Worm (Caenorhabditis elegans) whole organism, L3 larva: ENCODE data around the gene hal-3.

Source experiments
- R02D3.7 ChIP-seq: fragments of 150-350 bp; optimal IDR thresholded peaks from 2 replicates; lab custom pipeline; 2014; ENCODE audit warnings: missing biosample characterization, missing genetic modification characterization
- ZK546.5 ChIP-seq: sonication (generic microtip); optimal IDR thresholded peaks from 2 replicates; lab custom pipeline; 2017; ENCODE audit warnings: missing biosample characterization, missing genetic modification characterization
- aly-2 ChIP-seq: fragments of 150-350 bp; optimal IDR thresholded peaks from 2 replicates; lab custom pipeline; 2014; ENCODE audit warnings: missing biosample characterization, missing genetic modification characterization
- ama-1 ChIP-seq: fragments of 150-350 bp; optimal IDR thresholded peaks from 2 replicates; lab custom pipeline; 2018
- ceh-16 ChIP-seq: sonication (generic microtip); optimal IDR thresholded peaks from 2 replicates; lab custom pipeline; 2017; ENCODE audit warnings: missing biosample characterization, missing genetic modification characterization
- ceh-28 ChIP-seq: fragments of 150-350 bp; optimal IDR thresholded peaks from 2 replicates; lab custom pipeline; 2014; ENCODE audit warnings: missing biosample characterization, missing genetic modification reagents, missing genetic modification characterization
- ceh-82 ChIP-seq: fragments of 150-350 bp; optimal IDR thresholded peaks from 2 replicates; lab custom pipeline; 2014; ENCODE audit warnings: missing biosample characterization, missing genetic modification characterization
- ceh-9 ChIP-seq: sonication (generic microtip); optimal IDR thresholded peaks from 2 replicates; lab custom pipeline; 2018; ENCODE audit warnings: missing biosample characterization, missing genetic modification characterization
- daf-12 ChIP-seq: fragments of 150-350 bp; optimal IDR thresholded peaks from 2 replicates; lab custom pipeline; 2014; ENCODE audit warnings: missing biosample characterization, missing genetic modification reagents, missing genetic modification characterization
- egl-27 ChIP-seq: sonication (generic microtip); optimal IDR thresholded peaks from 4 replicates; lab custom pipeline; 2017; ENCODE audit warnings: missing biosample characterization, missing genetic modification reagents, missing genetic modification characterization
- egl-5 ChIP-seq: fragments of 150-350 bp; optimal IDR thresholded peaks from 2 replicates; lab custom pipeline; 2017; ENCODE audit warnings: missing biosample characterization, missing genetic modification reagents, missing genetic modification characterization, inconsistent platforms
- elt-1 ChIP-seq: fragments of 150-350 bp; optimal IDR thresholded peaks from 2 replicates; lab custom pipeline; 2014; ENCODE audit warnings: missing biosample characterization, missing genetic modification characterization
- elt-2 ChIP-seq: sonication (generic microtip); optimal IDR thresholded peaks from 2 replicates; lab custom pipeline; 2016; ENCODE audit warnings: missing genetic modification reagents, mild to moderate bottlenecking, missing genetic modification characterization, missing compliant biosample characterization
- elt-3 ChIP-seq, 3 experiments: fragments of 150-350 bp in 1 of 3; sonication (generic microtip) in 2 of 3; optimal IDR thresholded peaks; 2 replicates in 2 of 3; 4 replicates in 1 of 3; lab custom pipeline; 2014 to 2017; ENCODE audit warnings: missing biosample characterization in 3 of 3, missing genetic modification characterization in 3 of 3
- eor-1 ChIP-seq, 2 experiments: fragments of 150-350 bp; optimal IDR thresholded peaks; 2 replicates each; lab custom pipeline; 2014 to 2018; ENCODE audit warnings: missing biosample characterization in 2 of 2, missing genetic modification characterization in 2 of 2
- fkh-10 ChIP-seq: sonication (generic microtip); optimal IDR thresholded peaks from 2 replicates; lab custom pipeline; 2017; ENCODE audit warnings: missing biosample characterization, missing genetic modification reagents, missing genetic modification characterization
- fkh-2 ChIP-seq: fragments of 150-350 bp; optimal IDR thresholded peaks from 2 replicates; lab custom pipeline; 2014; ENCODE audit warnings: missing biosample characterization, missing genetic modification reagents, missing genetic modification characterization
- fos-1 ChIP-seq: fragments of 150-350 bp; optimal IDR thresholded peaks from 2 replicates; lab custom pipeline; 2014; ENCODE audit warnings: missing biosample characterization, missing genetic modification characterization
- hmg-11 ChIP-seq: sonication (generic microtip); optimal IDR thresholded peaks from 2 replicates; lab custom pipeline; 2016; ENCODE audit warnings: missing genetic modification characterization, missing compliant biosample characterization
- jun-1 ChIP-seq: fragments of 150-350 bp; optimal IDR thresholded peaks from 2 replicates; lab custom pipeline; 2014; ENCODE audit warnings: missing biosample characterization, missing genetic modification reagents, missing genetic modification characterization
- lin-15B ChIP-seq: fragments of 150-350 bp; optimal IDR thresholded peaks from 2 replicates; lab custom pipeline; 2014; ENCODE audit warnings: missing biosample characterization, missing genetic modification characterization
- lin-39 ChIP-seq: fragments of 150-350 bp; optimal IDR thresholded peaks from 2 replicates; lab custom pipeline; 2018; ENCODE audit warnings: missing biosample characterization, missing genetic modification reagents, missing genetic modification characterization
- lsy-12 ChIP-seq: sonication (generic microtip); optimal IDR thresholded peaks from 2 replicates; lab custom pipeline; 2016; ENCODE audit warnings: mild to moderate bottlenecking, missing genetic modification characterization, missing compliant biosample characterization
- mdl-1 ChIP-seq: fragments of 150-350 bp; optimal IDR thresholded peaks from 2 replicates; lab custom pipeline; 2014; ENCODE audit warnings: missing biosample characterization, missing genetic modification characterization
- mml-1 ChIP-seq: fragments of 150-350 bp; sonication (generic microtip); optimal IDR thresholded peaks from 3 replicates; lab custom pipeline; 2014; ENCODE audit warnings: missing biosample characterization, missing genetic modification characterization
- nfya-1 ChIP-seq: sonication (generic microtip); optimal IDR thresholded peaks from 2 replicates; lab custom pipeline; 2017; ENCODE audit warnings: missing genetic modification characterization, mild to moderate bottlenecking, missing compliant biosample characterization, antibody characterized with exemption, moderate library complexity; ENCODE audit not compliant: insufficient read depth
- nhr-11 ChIP-seq: fragments of 150-350 bp; optimal IDR thresholded peaks from 2 replicates; lab custom pipeline; 2014; ENCODE audit warnings: missing biosample characterization, missing genetic modification characterization
- nhr-12 ChIP-seq: fragments of 150-350 bp; optimal IDR thresholded peaks from 2 replicates; lab custom pipeline; 2014; ENCODE audit warnings: missing biosample characterization, missing genetic modification characterization
- nhr-23 ChIP-seq: fragments of 150-350 bp; optimal IDR thresholded peaks from 2 replicates; lab custom pipeline; 2014; ENCODE audit warnings: missing biosample characterization, missing genetic modification reagents, missing genetic modification characterization
- nhr-237 ChIP-seq: fragments of 150-350 bp; optimal IDR thresholded peaks from 2 replicates; lab custom pipeline; 2014; ENCODE audit warnings: missing biosample characterization, missing genetic modification characterization
- nhr-25 ChIP-seq: sonication (generic microtip); optimal IDR thresholded peaks from 2 replicates; lab custom pipeline; 2017; ENCODE audit warnings: missing biosample characterization, missing genetic modification characterization
- nhr-28 ChIP-seq: fragments of 150-350 bp; optimal IDR thresholded peaks from 2 replicates; lab custom pipeline; 2014; ENCODE audit warnings: missing biosample characterization, missing genetic modification characterization
- nhr-43 ChIP-seq: sonication (generic microtip); optimal IDR thresholded peaks from 2 replicates; lab custom pipeline; 2016; ENCODE audit warnings: mild to moderate bottlenecking, missing genetic modification characterization, missing compliant biosample characterization; ENCODE audit not compliant: poor library complexity, severe bottlenecking
- nhr-67 ChIP-seq: fragments of 150-350 bp; optimal IDR thresholded peaks from 2 replicates; lab custom pipeline; 2014; ENCODE audit warnings: missing biosample characterization, missing genetic modification characterization
- nhr-76 ChIP-seq: fragments of 150-350 bp; sonication (generic microtip); optimal IDR thresholded peaks from 5 replicates; lab custom pipeline; 2014; ENCODE audit warnings: missing biosample characterization, missing genetic modification characterization
- nhr-77 ChIP-seq: fragments of 150-350 bp; optimal IDR thresholded peaks from 2 replicates; lab custom pipeline; 2014; ENCODE audit warnings: missing biosample characterization, missing genetic modification characterization
- pha-4 ChIP-seq: fragments of 150-350 bp; optimal IDR thresholded peaks from 2 replicates; lab custom pipeline; 2014; ENCODE audit warnings: missing biosample characterization, missing genetic modification reagents, missing genetic modification characterization
- pqm-1 ChIP-seq: fragments of 150-350 bp; optimal IDR thresholded peaks from 2 replicates; lab custom pipeline; 2017; ENCODE audit warnings: missing biosample characterization, missing genetic modification characterization, inconsistent platforms
- sea-2 ChIP-seq: fragments of 150-350 bp; sonication (generic microtip); optimal IDR thresholded peaks from 4 replicates; lab custom pipeline; 2014; ENCODE audit warnings: missing biosample characterization, missing genetic modification reagents, missing genetic modification characterization
- skn-1 ChIP-seq: fragments of 150-350 bp; optimal IDR thresholded peaks from 2 replicates; lab custom pipeline; 2014; ENCODE audit warnings: missing biosample characterization, missing genetic modification characterization
- snpc-4 ChIP-seq: fragments of 150-350 bp; optimal IDR thresholded peaks from 2 replicates; lab custom pipeline; 2014; ENCODE audit warnings: missing biosample characterization, missing genetic modification characterization
- tbx-2 ChIP-seq: sonication (generic microtip); optimal IDR thresholded peaks from 2 replicates; lab custom pipeline; 2016; ENCODE audit warnings: mild to moderate bottlenecking, missing genetic modification characterization, missing compliant biosample characterization
- unc-39 ChIP-seq: sonication (generic microtip); optimal IDR thresholded peaks from 4 replicates; lab custom pipeline; 2017; ENCODE audit warnings: missing biosample characterization, missing genetic modification characterization
- unc-62 ChIP-seq: fragments of 150-350 bp; sonication (generic microtip); optimal IDR thresholded peaks from 4 replicates; lab custom pipeline; 2014; ENCODE audit warnings: missing biosample characterization, missing genetic modification reagents, missing genetic modification characterization
- zag-1 ChIP-seq: fragments of 150-350 bp; optimal IDR thresholded peaks from 2 replicates; lab custom pipeline; 2014; ENCODE audit warnings: missing biosample characterization, missing genetic modification characterization
- ztf-11 ChIP-seq: fragments of 150-350 bp; optimal IDR thresholded peaks from 2 replicates; lab custom pipeline; 2014; ENCODE audit warnings: missing biosample characterization, missing genetic modification characterization
- ztf-4 ChIP-seq: fragments of 150-350 bp; optimal IDR thresholded peaks from 2 replicates; lab custom pipeline; 2014; ENCODE audit warnings: missing biosample characterization, missing genetic modification characterization

hal-3 gene

ce11 chrII:9619995-9620535, 3.1 kb upstream of the hal-3 start:
- TF ChIP-seq elt-2 (peak; percentile 68), lin-15B (tag; lab: Kevin White, UChicago) (no peak), ama-1 (peak; percentile 81), nhr-67 (tag; lab: Kevin White, UChicago) (no peak), nhr-23 (tag; lab: Kevin White, UChicago) (peak; percentile 10), nfya-1 (tag; lab: Kevin White, UChicago) (peak; percentile 43), elt-3 (tag; optimal IDR thresholded peaks at IDR 0.05; lab: Kevin White, UChicago) (peak in 1 of 3 experiments; percentile 43)

DNA sequence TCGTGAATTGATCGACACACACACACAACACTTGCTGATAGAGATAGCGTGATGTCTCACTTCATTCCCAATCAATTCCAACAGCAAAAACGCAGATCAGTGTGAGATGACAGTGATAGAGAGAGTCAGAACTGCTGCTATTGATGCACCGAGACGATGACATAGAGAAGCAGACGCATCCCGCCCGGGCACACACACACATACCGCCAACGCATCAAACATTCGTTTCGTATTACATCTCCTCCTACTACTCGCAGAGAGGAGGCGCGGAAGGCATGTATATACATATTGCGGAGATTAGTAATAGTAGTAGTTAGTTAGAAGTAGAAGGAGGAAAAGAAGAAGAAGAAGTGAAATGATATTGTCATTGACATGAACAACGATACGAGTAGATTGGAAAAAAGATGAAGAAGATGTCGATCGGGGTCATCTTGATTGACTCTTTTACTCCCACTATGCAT, 2.5 kb upstream of the hal-3 start:
- no peak for TF ChIP-seq unc-62 (GFP tag; lab: Kevin White, UChicago)
- TF ChIP-seq nhr-23 (tag; lab: Kevin White, UChicago) = peak; percentile 70
- TF ChIP-seq ama-1 = peak; percentile 92
- no peak for TF ChIP-seq daf-12 (tag; lab: Kevin White, UChicago)
- TF ChIP-seq nhr-67 (tag; lab: Kevin White, UChicago) = no peak
- no peak for TF ChIP-seq eor-1 (tag; optimal IDR thresholded peaks at IDR 0.05; lab: Kevin White, UChicago)
- TF ChIP-seq elt-3 (tag; optimal IDR thresholded peaks at IDR 0.05; lab: Kevin White, UChicago) = peak in 2 of 3 experiments; percentile 34 to 92
- no peak for TF ChIP-seq ztf-4
- no peak for TF ChIP-seq fkh-10 (GFP tag; lab: Kevin White, UChicago)
- no peak for TF ChIP-seq nhr-28 (tag; lab: Kevin White, UChicago)
- TF ChIP-seq nhr-237 (tag; lab: Kevin White, UChicago) = no peak
- TF ChIP-seq nhr-77 (tag; lab: Kevin White, UChicago) = peak; percentile 20
- no peak for TF ChIP-seq egl-27
- no peak for TF ChIP-seq nhr-76 (tag; lab: Kevin White, UChicago)
- TF ChIP-seq pqm-1 (tag; lab: Kevin White, UChicago) = peak; percentile 44
- TF ChIP-seq ceh-9 (tag; lab: Kevin White, UChicago) = no peak
- TF ChIP-seq ceh-28 (tag; lab: Kevin White, UChicago) = peak; percentile 74
- TF ChIP-seq ZK546.5 (tag; lab: Kevin White, UChicago) = no peak
- TF ChIP-seq egl-5 = no peak
- TF ChIP-seq nhr-25 (tag; lab: Kevin White, UChicago) = peak; percentile 76
- TF ChIP-seq nhr-12 (tag; lab: Kevin White, UChicago) = no peak
- TF ChIP-seq nfya-1 (tag; lab: Kevin White, UChicago) = peak; percentile 40
- TF ChIP-seq ceh-82 (tag; lab: Kevin White, UChicago) = peak; percentile 40
- no peak for TF ChIP-seq ceh-16 (tag; lab: Kevin White, UChicago)
- TF ChIP-seq sea-2 (GFP tag; lab: Kevin White, UChicago) = no peak
- TF ChIP-seq lin-39 (tag; lab: Kevin White, UChicago) = peak; percentile 48
- no peak for TF ChIP-seq snpc-4 (tag; lab: Kevin White, UChicago)
- no peak for TF ChIP-seq fos-1 (tag; lab: Kevin White, UChicago)
- TF ChIP-seq mml-1 (tag; lab: Kevin White, UChicago) = no peak
- no peak for TF ChIP-seq hmg-11
- TF ChIP-seq zag-1 (tag; lab: Kevin White, UChicago) = no peak
- TF ChIP-seq unc-39 (tag; lab: Kevin White, UChicago) = no peak
- TF ChIP-seq mdl-1 (tag; lab: Kevin White, UChicago) = peak; percentile 18
- TF ChIP-seq tbx-2 (tag; lab: Kevin White, UChicago) = no peak
- peak; percentile 4 for TF ChIP-seq lsy-12 (tag; lab: Kevin White, UChicago)
- TF ChIP-seq pha-4 (tag; lab: Kevin White, UChicago) = peak; percentile 47
- no peak for TF ChIP-seq lin-15B (tag; lab: Kevin White, UChicago)
- no peak for TF ChIP-seq skn-1 (tag; lab: Kevin White, UChicago)
- no peak for TF ChIP-seq aly-2 (tag; lab: Kevin White, UChicago)
- no peak for TF ChIP-seq nhr-11 (tag; lab: Kevin White, UChicago)
- peak; percentile 9 for TF ChIP-seq R02D3.7 (tag; lab: Kevin White, UChicago)
- no peak for TF ChIP-seq ztf-11 (tag; lab: Kevin White, UChicago)
- no peak for TF ChIP-seq fkh-2 (tag; lab: Kevin White, UChicago)
- peak; percentile 57 for TF ChIP-seq jun-1 (tag; lab: Kevin White, UChicago)
- peak; percentile 75 for TF ChIP-seq elt-2
- TF ChIP-seq nhr-43 (tag; lab: Kevin White, UChicago) = no peak
- TF ChIP-seq elt-1 (tag; lab: Kevin White, UChicago) = peak; percentile 89
- TF ChIP-seq, all 47 proteins: peak for 17
